Fruit fly (Drosophila melanogaster) whole organism, embryonic: ENCODE measurements around the gene CG5498.

ENCODE experiments used
- Aef1 ChIP-seq: fragments of 200-800 bp; sonication (Bioruptor generic); IDR thresholded peaks from 3 replicates; pipeline ENCODE4 v1.3.6; 2022; ENCODE audit warnings: missing biosample characterization, missing genetic modification characterization
- Atf6 ChIP-seq: fragments of 200-800 bp; sonication (Bioruptor generic); IDR thresholded peaks from 2 replicates; pipeline ENCODE4 v1.3.6; 2022; ENCODE audit warnings: missing biosample characterization, missing genetic modification characterization
- Bgb ChIP-seq: fragments of 200-800 bp; sonication (Bioruptor generic); IDR thresholded peaks from 2 replicates; pipeline ENCODE4 v1.3.6; 2022; ENCODE audit warnings: missing biosample characterization, missing genetic modification characterization; ENCODE audit not compliant: partially characterized antibody
- Bteb2 ChIP-seq: fragments of 200-800 bp; sonication (Bioruptor generic); optimal IDR thresholded peaks from 2 replicates; lab custom pipeline; 2016; ENCODE audit warnings: missing biosample characterization, missing genetic modification characterization
- CG10147 ChIP-seq: fragments of 200-800 bp; sonication (Bioruptor generic); optimal IDR thresholded peaks from 2 replicates; lab custom pipeline; 2019; ENCODE audit warnings: missing biosample characterization, mild to moderate bottlenecking, missing genetic modification characterization, moderate library complexity
- CG10274 ChIP-seq: fragments of 200-800 bp; sonication (Bioruptor generic); optimal IDR thresholded peaks from 3 replicates; lab custom pipeline; 2017; ENCODE audit warnings: missing biosample characterization, mild to moderate bottlenecking, missing genetic modification characterization
- CG10565 ChIP-seq: fragments of 200-800 bp; sonication (Bioruptor generic); optimal IDR thresholded peaks from 3 replicates; lab custom pipeline; 2016; ENCODE audit warnings: missing biosample characterization, mild to moderate bottlenecking, missing genetic modification characterization
- CG11398 ChIP-seq: fragments of 200-800 bp; sonication (Bioruptor generic); optimal IDR thresholded peaks from 2 replicates; lab custom pipeline; 2016; ENCODE audit warnings: missing biosample characterization, missing genetic modification characterization
- CG12155 ChIP-seq: fragments of 200-800 bp; sonication (Bioruptor generic); optimal IDR thresholded peaks from 3 replicates; lab custom pipeline; 2016; ENCODE audit warnings: missing biosample characterization, missing genetic modification characterization
- CG12391 ChIP-seq: fragments of 200-800 bp; sonication (Bioruptor generic); optimal IDR thresholded peaks from 3 replicates; lab custom pipeline; 2018; ENCODE audit warnings: missing biosample characterization, mild to moderate bottlenecking, missing genetic modification characterization, moderate library complexity
- CG12769 ChIP-seq: fragments of 200-800 bp; sonication (Bioruptor generic); optimal IDR thresholded peaks from 2 replicates; lab custom pipeline; 2019; ENCODE audit warnings: missing biosample characterization, mild to moderate bottlenecking, missing genetic modification characterization, moderate library complexity
- CG14441 ChIP-seq: fragments of 200-800 bp; sonication (Bioruptor generic); IDR thresholded peaks from 2 replicates; pipeline ENCODE4 v1.3.6; 2022; ENCODE audit warnings: missing biosample characterization, missing genetic modification characterization
- CG14965 ChIP-seq: fragments of 200-800 bp; sonication (Bioruptor generic); optimal IDR thresholded peaks from 2 replicates; lab custom pipeline; 2016; ENCODE audit warnings: missing biosample characterization, missing genetic modification characterization, borderline replicate concordance
- CG17186 ChIP-seq: fragments of 200-800 bp; sonication (Bioruptor generic); optimal IDR thresholded peaks from 3 replicates; lab custom pipeline; 2017; ENCODE audit warnings: missing biosample characterization, missing genetic modification reagents, missing genetic modification characterization
- CG2129 ChIP-seq: fragments of 200-800 bp; sonication (Bioruptor generic); IDR thresholded peaks from 2 replicates; pipeline ENCODE4 v1.3.6; 2022; ENCODE audit warnings: missing biosample characterization, missing genetic modification characterization; ENCODE audit not compliant: partially characterized antibody
- CG3065 ChIP-seq: fragments of 200-800 bp; sonication (Bioruptor generic); optimal IDR thresholded peaks from 2 replicates; lab custom pipeline; 2016; ENCODE audit warnings: missing biosample characterization, missing genetic modification characterization
- CG6254 ChIP-seq: fragments of 200-800 bp; sonication (Bioruptor generic); optimal IDR thresholded peaks from 3 replicates; lab custom pipeline; 2017; ENCODE audit warnings: mild to moderate bottlenecking, missing biosample characterization, missing genetic modification reagents, missing genetic modification characterization
- CG6791 ChIP-seq: fragments of 200-800 bp; sonication (Bioruptor generic); IDR thresholded peaks from 3 replicates; pipeline ENCODE4 v1.3.6; 2022; ENCODE audit warnings: missing biosample characterization, missing genetic modification characterization; ENCODE audit not compliant: partially characterized antibody
- CG7963 ChIP-seq: fragments of 200-800 bp; sonication (Bioruptor generic); IDR thresholded peaks from 3 replicates; pipeline ENCODE4 v1.3.6; 2022; ENCODE audit warnings: missing biosample characterization, missing genetic modification characterization; ENCODE audit not compliant: partially characterized antibody
- CG9609 ChIP-seq: fragments of 200-800 bp; sonication (Bioruptor generic); optimal IDR thresholded peaks from 3 replicates; lab custom pipeline; 2016; ENCODE audit warnings: missing biosample characterization, missing genetic modification characterization
- CG9817 ChIP-seq: fragments of 200-800 bp; sonication (Bioruptor generic); optimal IDR thresholded peaks from 2 replicates; lab custom pipeline; 2018; ENCODE audit warnings: missing biosample characterization, mild to moderate bottlenecking, missing genetic modification characterization, moderate library complexity
- Dbx ChIP-seq: fragments of 200-800 bp; sonication (Bioruptor generic); IDR thresholded peaks from 3 replicates; pipeline ENCODE4 v1.3.6; 2022; ENCODE audit warnings: missing biosample characterization, missing genetic modification characterization
- Dek ChIP-seq: fragments of 200-800 bp; sonication (Bioruptor generic); optimal IDR thresholded peaks from 3 replicates; lab custom pipeline; 2019; ENCODE audit warnings: missing biosample characterization, mild to moderate bottlenecking, missing genetic modification characterization, moderate library complexity
- Doc3 ChIP-seq: fragments of 200-800 bp; sonication (Bioruptor generic); IDR thresholded peaks from 3 replicates; pipeline ENCODE4 v1.3.6; 2022; ENCODE audit warnings: missing biosample characterization, missing genetic modification characterization; ENCODE audit not compliant: partially characterized antibody
- Fer2 ChIP-seq: fragments of 200-800 bp; sonication (Bioruptor generic); optimal IDR thresholded peaks from 2 replicates; lab custom pipeline; 2018; ENCODE audit warnings: missing biosample characterization, mild to moderate bottlenecking, missing genetic modification characterization, moderate library complexity
- HLH54F ChIP-seq: fragments of 200-800 bp; sonication (Bioruptor generic); optimal IDR thresholded peaks from 3 replicates; lab custom pipeline; 2016; ENCODE audit warnings: missing biosample characterization, missing genetic modification characterization
- Mad ChIP-seq: fragments of 200-800 bp; sonication (Bioruptor generic); optimal IDR thresholded peaks from 2 replicates; lab custom pipeline; 2016; ENCODE audit warnings: missing biosample characterization, missing genetic modification characterization
- Mes4 ChIP-seq: fragments of 200-800 bp; sonication (Bioruptor generic); optimal IDR thresholded peaks from 2 replicates; lab custom pipeline; 2016; ENCODE audit warnings: missing biosample characterization, missing genetic modification characterization
- Myb ChIP-seq: fragments of 200-800 bp; sonication (Bioruptor generic); optimal IDR thresholded peaks from 2 replicates; lab custom pipeline; 2016; ENCODE audit warnings: missing biosample characterization, missing genetic modification characterization
- Nf-YC ChIP-seq: fragments of 200-800 bp; optimal IDR thresholded peaks from 3 replicates; lab custom pipeline; 2019; ENCODE audit warnings: missing biosample characterization, mild to moderate bottlenecking, missing genetic modification characterization, moderate library complexity
- ash1 ChIP-seq: fragments of 200-800 bp; sonication (Bioruptor generic); optimal IDR thresholded peaks from 2 replicates; lab custom pipeline; 2018; ENCODE audit warnings: missing biosample characterization, mild to moderate bottlenecking, missing genetic modification characterization
- chinmo ChIP-seq: fragments of 200-800 bp; sonication (Bioruptor generic); IDR thresholded peaks from 4 replicates; pipeline ENCODE4 v1.3.6; 2022; ENCODE audit warnings: missing biosample characterization, missing genetic modification characterization; ENCODE audit not compliant: partially characterized antibody
- dati ChIP-seq: fragments of 200-800 bp; sonication (Bioruptor generic); IDR thresholded peaks from 2 replicates; pipeline ENCODE4 v1.3.6; 2022; ENCODE audit warnings: missing biosample characterization, missing genetic modification characterization
- disco-r ChIP-seq: fragments of 200-800 bp; sonication (Bioruptor generic); optimal IDR thresholded peaks from 2 replicates; lab custom pipeline; 2016; ENCODE audit warnings: missing biosample characterization, missing genetic modification characterization
- grn ChIP-seq: fragments of 200-800 bp; sonication (Bioruptor generic); optimal IDR thresholded peaks from 3 replicates; lab custom pipeline; 2017; ENCODE audit warnings: missing biosample characterization, missing genetic modification characterization
- h ChIP-seq: fragments of >200 bp; optimal IDR thresholded peaks from 2 replicates; lab custom pipeline; 2017
- hkb ChIP-seq, 2 experiments: fragments of 200-800 bp in 1 of 2; fragments of >200 bp in 1 of 2; sonication (Bioruptor generic) in 1 of 2; IDR thresholded peaks in 1 of 2; optimal IDR thresholded peaks in 1 of 2; 2 replicates each; pipeline versions ENCODE4 v1.3.6 to Lab custom; 2017 to 2022; ENCODE audit warnings: missing biosample characterization in 1 of 2, missing genetic modification characterization in 1 of 2
- inv ChIP-seq: fragments of 200-800 bp; sonication (Bioruptor generic); IDR thresholded peaks from 2 replicates; pipeline ENCODE4 v1.3.6; 2022; ENCODE audit warnings: missing biosample characterization, missing genetic modification characterization; ENCODE audit not compliant: partially characterized antibody
- maf-S ChIP-seq: fragments of 200-800 bp; sonication (Bioruptor generic); optimal IDR thresholded peaks from 2 replicates; lab custom pipeline; 2016; ENCODE audit warnings: missing biosample characterization, missing genetic modification characterization
- nerfin-1 ChIP-seq: fragments of 200-800 bp; sonication (Bioruptor generic); optimal IDR thresholded peaks from 3 replicates; lab custom pipeline; 2019; ENCODE audit warnings: missing biosample characterization, mild to moderate bottlenecking, missing genetic modification characterization, moderate library complexity
- p53 ChIP-seq: fragments of 200-800 bp; sonication (Bioruptor generic); optimal IDR thresholded peaks from 2 replicates; lab custom pipeline; 2016; ENCODE audit warnings: missing biosample characterization, missing genetic modification characterization
- prd ChIP-seq, 3 experiments: fragments of >200 bp in 2 of 3; fragments of 200-800 bp in 1 of 3; sonication (Bioruptor generic) in 1 of 3; optimal IDR thresholded peaks in 2 of 3; IDR thresholded peaks in 1 of 3; 2 replicates in 2 of 3; 3 replicates in 1 of 3; pipeline versions ENCODE4 v1.3.6 to Lab custom; 2017 to 2022; ENCODE audit warnings: missing biosample characterization in 1 of 3, missing genetic modification characterization in 1 of 3
- pzg ChIP-seq: fragments of 200-800 bp; sonication (Bioruptor generic); optimal IDR thresholded peaks from 3 replicates; lab custom pipeline; 2018; ENCODE audit warnings: missing biosample characterization, mild to moderate bottlenecking, missing genetic modification characterization, moderate library complexity
- salm ChIP-seq: fragments of 200-800 bp; sonication (Bioruptor generic); optimal IDR thresholded peaks from 2 replicates; lab custom pipeline; 2018; ENCODE audit warnings: missing biosample characterization, mild to moderate bottlenecking, missing genetic modification characterization
- unpg ChIP-seq: fragments of 200-800 bp; sonication (Bioruptor generic); optimal IDR thresholded peaks from 3 replicates; lab custom pipeline; 2018; ENCODE audit warnings: missing biosample characterization, mild to moderate bottlenecking, missing genetic modification characterization, moderate library complexity
- vnd ChIP-seq: fragments of 200-800 bp; sonication (Bioruptor generic); IDR thresholded peaks from 3 replicates; pipeline ENCODE4 v1.3.6; 2022; ENCODE audit warnings: missing biosample characterization, missing genetic modification characterization; ENCODE audit not compliant: partially characterized antibody
- yki ChIP-seq: fragments of >200 bp; optimal IDR thresholded peaks from 3 replicates; lab custom pipeline; 2018
- zen ChIP-seq: fragments of 200-800 bp; sonication (Bioruptor generic); optimal IDR thresholded peaks from 3 replicates; lab custom pipeline; 2018; ENCODE audit warnings: missing biosample characterization, mild to moderate bottlenecking, missing genetic modification characterization, moderate library complexity
- zen2 ChIP-seq: fragments of 200-800 bp; sonication (Bioruptor generic); IDR thresholded peaks from 3 replicates; pipeline ENCODE4 v1.3.6; 2022; ENCODE audit warnings: missing biosample characterization, missing genetic modification characterization; ENCODE audit not compliant: partially characterized antibody

CG5498 gene

dm6 chr3L:20399550-20400109 lies 15.7 kb upstream of the CG5498 start (continued):
- TF ChIP-seq CG9609 (peak; percentile 73), CG6791 (GFP tag; lab: Robert Waterston, UW) (no peak), Bteb2 (GFP tag; lab: Kevin White, UChicago) (peak; percentile 82), Mes4 (GFP tag; lab: Kevin White, UChicago) (peak; percentile 62), CG12769 (tag; lab: Kevin White, UChicago) (peak; percentile 89), Dek (tag; lab: Kevin White, UChicago) (peak; percentile 86), ash1 (GFP tag; lab: Kevin White, UChicago) (no peak), vnd (GFP tag; lab: Robert Waterston, UW) (no peak), salm (tag; lab: Kevin White, UChicago) (peak; percentile 73), CG10565 (GFP tag; lab: Kevin White, UChicago) (no peak), CG12391 (tag; lab: Kevin White, UChicago) (peak; percentile 89), Bgb (no peak), p53 (GFP tag; lab: Kevin White, UChicago) (no peak), Myb (GFP tag; lab: Kevin White, UChicago) (peak; percentile 61), CG7963 (GFP tag; lab: Robert Waterston, UW) (no peak), Aef1 (GFP tag; lab: Robert Waterston, UW) (peak; percentile 77), grn (GFP tag; lab: Kevin White, UChicago) (no peak), CG2129 (GFP tag; lab: Robert Waterston, UW) (no peak), prd (optimal IDR thresholded peaks at IDR 0.05; lab: Kevin White, UChicago) (no peak), prd (GFP tag; IDR thresholded peaks at IDR 0.05; lab: Robert Waterston, UW) (peak; percentile 88), pzg (peak; percentile 2), zen2 (no peak), dati (GFP tag; lab: Robert Waterston, UW) (no peak; the same call in 1 of the 2 replicates), zen (peak; percentile 72), CG6254 (GFP tag; lab: Kevin White, UChicago) (peak; percentile 55), unpg (peak; percentile 88), h (no peak), disco-r (GFP tag; lab: Kevin White, UChicago) (peak; percentile 52), Nf-YC (peak; percentile 82), CG11398 (peak; percentile 70), Doc3 (GFP tag; lab: Robert Waterston, UW) (no peak), maf-S (GFP tag; lab: Kevin White, UChicago) (peak; percentile 76), CG9817 (tag; lab: Kevin White, UChicago) (peak; percentile 82), yki (no peak), Dbx (GFP tag; lab: Robert Waterston, UW) (peak; percentile 90), Mad (GFP tag; lab: Kevin White, UChicago) (peak; percentile 82), CG14965 (peak; percentile 45), hkb (optimal IDR thresholded peaks at IDR 0.05; lab: Kevin White, UChicago) (no peak), hkb (GFP tag; IDR thresholded peaks at IDR 0.05; lab: Robert Waterston, UW) (peak; percentile 85), nerfin-1 (peak; percentile 87), CG17186 (GFP tag; lab: Kevin White, UChicago) (peak; percentile 29), inv (GFP tag; lab: Robert Waterston, UW) (no peak), Fer2 (tag; lab: Kevin White, UChicago) (peak; percentile 78), Atf6 (GFP tag; lab: Robert Waterston, UW) (peak; percentile 92), CG14441 (GFP tag; lab: Robert Waterston, UW) (peak; percentile 81), CG3065 (GFP tag; lab: Kevin White, UChicago) (peak; percentile 77), HLH54F (GFP tag; lab: Kevin White, UChicago) (peak; percentile 85), CG10274 (GFP tag; lab: Kevin White, UChicago) (peak; percentile 49), CG10147 (GFP tag; lab: Kevin White, UChicago) (peak; percentile 76), chinmo (GFP tag; lab: Robert Waterston, UW) (no peak), CG12155 (peak; percentile 85)
